Fruit fly (Drosophila melanogaster): ENCODE data around the gene Mst57Dc.

Mst57Dc gene

dm6 chr3R:25870389-25870788 lies 40.9 kb upstream of the Mst57Dc start:
- TF ChIP-seq CG34406 (GFP tag; optimal IDR thresholded peaks at IDR 0.05) (no peak), Sox15 (GFP tag; optimal IDR thresholded peaks at IDR 0.05) (no peak), CG31627 (GFP tag; optimal IDR thresholded peaks at IDR 0.05) (no peak), Hr39 (GFP tag; optimal IDR thresholded peaks at IDR 0.05) (no peak), fd85E (GFP tag; optimal IDR thresholded peaks at IDR 0.05) (no peak), CG1621 (tag; optimal IDR thresholded peaks at IDR 0.05) (no peak), CG8632 (GFP tag; optimal IDR thresholded peaks at IDR 0.05) (no peak), ss (GFP tag; optimal IDR thresholded peaks at IDR 0.05) (no peak), spab (GFP tag; optimal IDR thresholded peaks at IDR 0.05) (no peak), CG6854 (GFP tag; optimal IDR thresholded peaks at IDR 0.05) (no peak), CG4318 (GFP tag; optimal IDR thresholded peaks at IDR 0.05) (no peak)

dm6 chr3R:25855594-25856305 lies 26.3 kb upstream of the Mst57Dc start, which contains the start of gene CG5890:
Gene CG5890 (plus strand): TSS chr3R:25856154.
- TF ChIP-seq net (GFP tag; optimal IDR thresholded peaks at IDR 0.05) (no peak), fkh (GFP tag; optimal IDR thresholded peaks at IDR 0.05) (no peak), fd59A (GFP tag; optimal IDR thresholded peaks at IDR 0.05) (no peak), Lpt (GFP tag; optimal IDR thresholded peaks at IDR 0.05) (no peak), spab (GFP tag; optimal IDR thresholded peaks at IDR 0.05) (no peak), CG10631 (GFP tag; optimal IDR thresholded peaks at IDR 0.05) (no peak), CG32006 (GFP tag; optimal IDR thresholded peaks at IDR 0.05) (peak; percentile 57), fd85E (GFP tag; optimal IDR thresholded peaks at IDR 0.05) (no peak), ss (GFP tag; optimal IDR thresholded peaks at IDR 0.05) (peak in 1 of 2 experiments; percentile 29), Gug (GFP tag; IDR thresholded peaks at IDR 0.05) (no peak), Eip78C (GFP tag) (peak; percentile 28), CG10669 (GFP tag; optimal IDR thresholded peaks at IDR 0.05) (peak; percentile 11), CG6808 (GFP tag; optimal IDR thresholded peaks at IDR 0.05) (no peak), Ets21C (GFP tag; optimal IDR thresholded peaks at IDR 0.05) (no peak), OdsH (GFP tag; optimal IDR thresholded peaks at IDR 0.05) (no peak), Smox (GFP tag; optimal IDR thresholded peaks at IDR 0.05) (no peak), CG6792 (GFP tag; optimal IDR thresholded peaks at IDR 0.05) (no peak), Sox14 (GFP tag; optimal IDR thresholded peaks at IDR 0.05) (no peak), CG31627 (GFP tag; optimal IDR thresholded peaks at IDR 0.05) (no peak), acj6 (GFP tag; optimal IDR thresholded peaks at IDR 0.05) (no peak), Hr4 (GFP tag; optimal IDR thresholded peaks at IDR 0.05) (no peak), CG8319 (GFP tag; optimal IDR thresholded peaks at IDR 0.05) (no peak), dac (GFP tag; optimal IDR thresholded peaks at IDR 0.05) (no peak), pdm3 (GFP tag; optimal IDR thresholded peaks at IDR 0.05) (no peak), CG11762 (GFP tag; optimal IDR thresholded peaks at IDR 0.05; ENCODE audit: insufficient read depth) (no peak), CG16779 (tag; optimal IDR thresholded peaks at IDR 0.05) (no peak)

- no peak for TF ChIP-seq OdsH (GFP tag; optimal IDR thresholded peaks at IDR 0.05)
- peak; percentile 53; the same call in 1 of the 3 replicates for TF ChIP-seq eg (GFP tag; IDR thresholded peaks at IDR 0.05)
- TF ChIP-seq Eip78C (GFP tag), result no peak
- peak; percentile 58 for TF ChIP-seq CG15336 (GFP tag; IDR thresholded peaks at IDR 0.05)
- no peak for TF ChIP-seq salr (GFP tag; optimal IDR thresholded peaks at IDR 0.05)
- peak; percentile 7 for TF ChIP-seq Hr4 (GFP tag; optimal IDR thresholded peaks at IDR 0.05)
- no peak for TF ChIP-seq CG6854 (GFP tag; optimal IDR thresholded peaks at IDR 0.05)
- no peak for TF ChIP-seq esn (GFP tag; optimal IDR thresholded peaks at IDR 0.05)
- no peak for TF ChIP-seq CG11294 (GFP tag; IDR thresholded peaks at IDR 0.05)
- no peak for TF ChIP-seq Ets21C (GFP tag; optimal IDR thresholded peaks at IDR 0.05)
- TF ChIP-seq svp (GFP tag), result peak; percentile 9
- TF ChIP-seq net (GFP tag; optimal IDR thresholded peaks at IDR 0.05), result no peak
- no peak for TF ChIP-seq CG6792 (GFP tag; optimal IDR thresholded peaks at IDR 0.05)
- TF ChIP-seq Met (GFP tag; optimal IDR thresholded peaks at IDR 0.05), result no peak
- TF ChIP-seq CG8632 (GFP tag; optimal IDR thresholded peaks at IDR 0.05), result no peak
- TF ChIP-seq CG3919 (GFP tag; optimal IDR thresholded peaks at IDR 0.05), result peak; percentile 12
- peak; percentile 30 for TF ChIP-seq CG32006 (GFP tag; optimal IDR thresholded peaks at IDR 0.05)
- no peak for TF ChIP-seq Hr38 (GFP tag; optimal IDR thresholded peaks at IDR 0.05)
- no peak for TF ChIP-seq vri (GFP tag; optimal IDR thresholded peaks at IDR 0.05)
- TF ChIP-seq CG3032 (tag; optimal IDR thresholded peaks at IDR 0.05), result peak; percentile 23
- TF ChIP-seq achi (GFP tag; optimal IDR thresholded peaks at IDR 0.05), result peak; percentile 16
- TF ChIP-seq fd59A (GFP tag; optimal IDR thresholded peaks at IDR 0.05), result no peak
- TF ChIP-seq Sox14 (GFP tag; optimal IDR thresholded peaks at IDR 0.05), result no peak
- TF ChIP-seq CG10669 (GFP tag; optimal IDR thresholded peaks at IDR 0.05), result no peak
- TF ChIP-seq CG6163 (GFP tag; IDR thresholded peaks at IDR 0.05), result peak; percentile 41; the same call in 1 of the 3 replicates
- peak; percentile 42; the same call in 1 of the 3 replicates for TF ChIP-seq CG8119 (GFP tag; IDR thresholded peaks at IDR 0.05)
These were observed 25.3 kb upstream of the Mst57Dc start for dm6 chr3R:25854825-25855224.
